Worm (Caenorhabditis elegans): Measurements from ENCODE around the gene F08B12.4.

DNA sequence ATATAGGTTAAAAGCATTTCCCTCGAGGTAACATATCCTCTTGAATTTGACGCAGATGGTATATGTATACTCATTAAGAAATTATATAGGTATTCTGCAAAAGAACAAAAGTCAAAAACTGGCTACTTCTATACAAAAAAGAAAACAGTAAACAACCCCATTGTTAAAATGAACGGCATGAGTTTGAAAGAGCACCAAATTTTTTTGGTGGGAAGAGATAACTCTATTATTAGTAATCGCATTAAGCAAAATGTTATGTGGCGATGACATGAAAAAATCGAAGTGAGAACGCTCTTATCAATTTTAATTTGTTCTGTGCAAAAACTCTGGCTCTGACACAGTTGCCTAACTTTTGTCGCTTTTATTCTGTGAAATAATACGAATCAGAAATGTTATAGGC, 11.1 kb upstream of the F08B12.4 start, which contains the start of gene F46C3.2:
- no peak for TF ChIP-seq pha-4 (tag; optimal IDR thresholded peaks at IDR 0.05)
- TF ChIP-seq tbx-2 (tag; optimal IDR thresholded peaks at IDR 0.05): no peak
- TF ChIP-seq ceh-30 (tag; optimal IDR thresholded peaks at IDR 0.05): no peak
- no peak for TF ChIP-seq C08G9.2 (tag; optimal IDR thresholded peaks at IDR 0.05)
- TF ChIP-seq pqm-1 (tag; optimal IDR thresholded peaks at IDR 0.05): no peak
- no peak for TF ChIP-seq hlh-30 (tag; optimal IDR thresholded peaks at IDR 0.05; ENCODE audit: insufficient read depth)
- no peak for TF ChIP-seq F13H6.1 (tag; optimal IDR thresholded peaks at IDR 0.05)

All from whole organism, late embryonic.